Fruit fly (Drosophila melanogaster): ENCODE results near the gene 5PtaseI.

5PtaseI gene

DNA sequence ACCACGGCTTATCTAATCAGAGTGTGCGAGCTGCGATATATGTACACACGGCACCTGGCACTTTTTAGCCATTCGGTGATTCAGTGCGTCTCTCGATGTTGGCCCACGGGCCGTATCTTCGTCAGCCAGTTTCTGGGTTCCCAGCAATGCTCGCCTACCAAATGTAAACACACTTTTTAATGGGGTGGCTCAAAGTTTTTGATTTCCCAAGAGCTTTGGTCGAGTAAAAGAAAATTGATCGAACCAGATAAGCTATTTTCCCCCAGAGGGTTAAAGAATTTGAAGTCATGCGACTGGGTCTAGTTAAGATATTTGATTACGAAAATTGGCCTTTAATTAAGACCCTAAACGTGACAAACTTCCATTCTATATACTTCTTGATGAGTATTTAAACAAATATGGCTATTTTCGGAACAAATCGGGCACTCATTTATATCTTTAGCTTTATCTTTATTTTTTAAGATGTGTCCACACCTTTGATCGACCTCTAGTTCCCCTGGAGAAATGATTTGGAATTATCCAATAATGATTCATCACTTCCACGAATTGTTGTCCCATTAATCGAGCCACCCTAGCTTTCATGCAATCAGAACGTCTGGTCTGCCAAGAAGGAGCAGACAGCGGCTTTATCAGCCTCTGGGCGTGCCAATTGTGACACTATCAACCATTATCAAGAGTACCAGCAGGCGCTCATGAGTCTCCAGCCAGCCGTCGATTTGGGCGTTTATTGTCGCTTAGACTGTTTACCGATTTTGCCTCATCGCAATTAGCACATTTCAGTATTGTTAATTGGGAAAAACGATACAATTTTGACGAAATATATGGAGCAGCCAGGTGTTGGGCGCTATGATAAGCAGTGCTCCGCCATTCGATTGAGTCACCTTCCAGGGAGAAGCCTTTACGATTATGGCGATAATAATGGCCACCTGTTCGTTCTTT lies 17.4 kb downstream of the 5PtaseI start (continued):
- TF ChIP-seq CG17385 (GFP tag; optimal IDR thresholded peaks at IDR 0.05) (peak; percentile 57), zfh2 (GFP tag; optimal IDR thresholded peaks at IDR 0.05) (peak; percentile 10), CG11093 (GFP tag; IDR thresholded peaks at IDR 0.05) (no peak), CG2712 (tag; optimal IDR thresholded peaks at IDR 0.05) (no peak), Poxn (GFP tag; IDR thresholded peaks at IDR 0.05) (no peak), HmgZ (tag; optimal IDR thresholded peaks at IDR 0.05) (peak; percentile 32), GATAe (GFP tag; conservative IDR thresholded peaks at IDR 0.05) (peak; percentile 76), pb (GFP tag; optimal IDR thresholded peaks at IDR 0.05) (peak; percentile 60), CG9609 (GFP tag; optimal IDR thresholded peaks at IDR 0.05) (peak; percentile 9), CG9932 (GFP tag; IDR thresholded peaks at IDR 0.05) (no peak), yki (optimal IDR thresholded peaks at IDR 0.05) (no peak), esg (GFP tag; conservative IDR thresholded peaks at IDR 0.05) (no peak; the same call in 1 of the 2 replicates), dati (GFP tag; IDR thresholded peaks at IDR 0.05) (no peak), fu2 (GFP tag; optimal IDR thresholded peaks at IDR 0.05) (peak; percentile 31), CG9215 (GFP tag; IDR thresholded peaks at IDR 0.05) (0 out of 2 replicates have a peak, but pooled peaks have one; percentile 21), CG43689 (GFP tag; IDR thresholded peaks at IDR 0.05) (no peak), nau (GFP tag; optimal IDR thresholded peaks at IDR 0.05) (no peak), prd (optimal IDR thresholded peaks at IDR 0.05) (no peak), prd (GFP tag; IDR thresholded peaks at IDR 0.05) (no peak), run (tag; optimal IDR thresholded peaks at IDR 0.05) (no peak), Ets97D (GFP tag; optimal IDR thresholded peaks at IDR 0.05) (no peak), CG9797 (GFP tag; optimal IDR thresholded peaks at IDR 0.05) (no peak), bowl (GFP tag; IDR thresholded peaks at IDR 0.05) (no peak), row (GFP tag; IDR thresholded peaks at IDR 0.05) (peak; percentile 66), CG14441 (GFP tag; IDR thresholded peaks at IDR 0.05) (no peak), Stat92E (GFP tag; optimal IDR thresholded peaks at IDR 0.05) (no peak), CG32772 (GFP tag; IDR thresholded peaks at IDR 0.05) (no peak), maf-S (GFP tag; optimal IDR thresholded peaks at IDR 0.05) (peak; percentile 8), Pdp1 (GFP tag; optimal IDR thresholded peaks at IDR 0.05) (peak in 1 of 2 experiments; percentile 8), kay (GFP tag; optimal IDR thresholded peaks at IDR 0.05) (peak; percentile 50), Adf1 (GFP tag; IDR thresholded peaks at IDR 0.05) (no peak), CG17912 (GFP tag; optimal IDR thresholded peaks at IDR 0.05) (peak; percentile 18), Side (GFP tag; optimal IDR thresholded peaks at IDR 0.05) (no peak), CG5953 (GFP tag; IDR thresholded peaks at IDR 0.05) (no peak), CG34422 (GFP tag; IDR thresholded peaks at IDR 0.05) (no peak), CG31224 (GFP tag; IDR thresholded peaks at IDR 0.05) (peak; percentile 99), CG3281 (GFP tag; optimal IDR thresholded peaks at IDR 0.05) (peak; percentile 72), Deaf1 (tag; optimal IDR thresholded peaks at IDR 0.05) (no peak), CG42726 (GFP tag; IDR thresholded peaks at IDR 0.05; ENCODE audit: partially characterized antibody) (no peak), Hand (GFP tag; optimal IDR thresholded peaks at IDR 0.05) (peak; percentile 63), NFAT (GFP tag; IDR thresholded peaks at IDR 0.05) (peak; percentile 20; the same call in 1 of the 2 replicates), chm (GFP tag; IDR thresholded peaks at IDR 0.05) (peak; percentile 31; the same call in 1 of the 2 replicates), CG12659 (GFP tag; optimal IDR thresholded peaks at IDR 0.05) (peak; percentile 68), Sry-β (GFP tag; optimal IDR thresholded peaks at IDR 0.05) (no peak), chif (GFP tag; optimal IDR thresholded peaks at IDR 0.05) (no peak), Rfx (GFP tag; IDR thresholded peaks at IDR 0.05) (peak; percentile 47; the same call in 1 of the 2 replicates), CG8388 (GFP tag; optimal IDR thresholded peaks at IDR 0.05) (no peak), H15 (GFP tag; IDR thresholded peaks at IDR 0.05) (no peak), CG4328 (GFP tag; optimal IDR thresholded peaks at IDR 0.05) (peak; percentile 23), emc (GFP tag; optimal IDR thresholded peaks at IDR 0.05) (no peak)
